Worm (Caenorhabditis elegans) whole organism, late embryonic: Measurements from ENCODE around the gene aqp-10.

Source experiments
- ets-4 ChIP-seq: sonication (generic microtip); optimal IDR thresholded peaks from 2 replicates; lab custom pipeline; 2016; ENCODE audit warnings: missing genetic modification characterization, missing compliant biosample characterization
- lin-11 ChIP-seq: fragments of 200-800 bp; sonication (Bioruptor generic); optimal IDR thresholded peaks from 2 replicates; lab custom pipeline; 2018; ENCODE audit warnings: mild to moderate bottlenecking, missing genetic modification characterization, missing compliant biosample characterization
- nhr-11 ChIP-seq: fragments of 150-350 bp; optimal IDR thresholded peaks from 2 replicates; lab custom pipeline; 2014; ENCODE audit warnings: missing biosample characterization, missing genetic modification characterization

ce11 chrII:9729866-9730265 lies 39.8 kb downstream of the aqp-10 start:
- no peak for TF ChIP-seq lin-11
- TF ChIP-seq ets-4: no peak
- no peak for TF ChIP-seq nhr-11 (tag; lab: Kevin White, UChicago)
